Fruit fly (Drosophila melanogaster): Measurements from ENCODE around the gene msl-2.

- TF ChIP-seq Clk (GFP tag; optimal IDR thresholded peaks at IDR 0.05) (peak; percentile 70), cic (GFP tag; optimal IDR thresholded peaks at IDR 0.05) (peak; percentile 15), Crg-1 (GFP tag; optimal IDR thresholded peaks at IDR 0.05) (peak; percentile 85), kay (GFP tag; ENCODE audit: borderline replicate concordance) (no peak), Hr96 (GFP tag; optimal IDR thresholded peaks at IDR 0.05) (no peak), Mnt (GFP tag; optimal IDR thresholded peaks at IDR 0.05) (peak; percentile 77), bab1 (GFP tag; optimal IDR thresholded peaks at IDR 0.05) (peak; percentile 43)
Observed at dm6 chr2L:3457007-3457406, 8.9 kb downstream of the msl-2 start, which contains the start of the genes Cog3 and Sec5.

All from whole organism, adult.